Worm (Caenorhabditis elegans) whole organism, L3 larva: ENCODE measurements around the gene F52H2.1.

ENCODE experiments used
- nhr-23 ChIP-seq: fragments of 150-350 bp; optimal IDR thresholded peaks from 2 replicates; lab custom pipeline; 2014; ENCODE audit warnings: missing biosample characterization, missing genetic modification reagents, missing genetic modification characterization
- nhr-237 ChIP-seq: fragments of 150-350 bp; optimal IDR thresholded peaks from 2 replicates; lab custom pipeline; 2014; ENCODE audit warnings: missing biosample characterization, missing genetic modification characterization
- nhr-76 ChIP-seq: fragments of 150-350 bp; sonication (generic microtip); optimal IDR thresholded peaks from 5 replicates; lab custom pipeline; 2014; ENCODE audit warnings: missing biosample characterization, missing genetic modification characterization
- pqm-1 ChIP-seq: fragments of 150-350 bp; optimal IDR thresholded peaks from 2 replicates; lab custom pipeline; 2017; ENCODE audit warnings: missing biosample characterization, missing genetic modification characterization, inconsistent platforms
- sea-2 ChIP-seq: fragments of 150-350 bp; sonication (generic microtip); optimal IDR thresholded peaks from 4 replicates; lab custom pipeline; 2014; ENCODE audit warnings: missing biosample characterization, missing genetic modification reagents, missing genetic modification characterization

- TF ChIP-seq pqm-1 (tag; lab: Kevin White, UChicago) (no peak), sea-2 (GFP tag; lab: Kevin White, UChicago) (no peak), nhr-23 (tag; lab: Kevin White, UChicago) (no peak), nhr-237 (no peak), nhr-76 (tag; lab: Kevin White, UChicago) (no peak)
Measured at ce11 chrX:2590023-2590422, 17.1 kb downstream of the F52H2.1 start.
